Worm (Caenorhabditis elegans): ENCODE measurements around the gene kmo-2.

kmo-2 gene

DNA sequence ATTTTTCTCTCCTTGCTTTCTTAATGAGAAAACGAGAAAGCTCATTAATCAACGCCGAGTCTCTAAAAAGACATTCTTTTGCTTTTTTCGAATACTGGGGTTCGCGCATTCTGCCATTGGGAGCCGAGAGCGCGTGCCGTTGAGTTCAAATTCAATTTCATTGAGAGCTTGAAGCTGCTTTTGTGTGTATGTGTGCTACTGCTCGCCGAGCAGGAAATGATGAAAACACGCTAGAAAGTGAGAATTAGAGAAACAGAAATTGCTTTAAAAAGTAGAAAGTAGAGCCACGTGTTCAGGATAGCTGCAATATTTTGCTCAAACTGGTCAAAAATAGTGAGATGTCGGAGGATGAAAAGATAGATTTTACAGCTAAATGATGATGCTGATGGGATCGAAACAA, 42.7 kb downstream of the kmo-2 start (continued):
- TF ChIP-seq ctbp-1 (GFP tag; IDR thresholded peaks at IDR 0.05) (peak; percentile 66; the same call in 1 of the 2 replicates), lin-38 (GFP tag; IDR thresholded peaks at IDR 0.05) (no peak), egl-43 (GFP tag; IDR thresholded peaks at IDR 0.05) (no peak), pqm-1 (tag; optimal IDR thresholded peaks at IDR 0.05) (no peak), mes-2 (tag; optimal IDR thresholded peaks at IDR 0.05; ENCODE audit: poor library complexity, severe bottlenecking) (no peak), zfp-3 (GFP tag; conservative IDR thresholded peaks at IDR 0.05) (no peak), skn-1 (tag; optimal IDR thresholded peaks at IDR 0.05) (no peak), F37D6.2 (tag; optimal IDR thresholded peaks at IDR 0.05) (peak; percentile 3), fos-1 (tag; optimal IDR thresholded peaks at IDR 0.05) (no peak), F10B5.3 (tag; optimal IDR thresholded peaks at IDR 0.05) (no peak), snpc-1.2 (GFP tag; IDR thresholded peaks at IDR 0.05) (no peak), spr-3 (GFP tag; optimal IDR thresholded peaks at IDR 0.05) (no peak), nhr-111 (GFP tag; optimal IDR thresholded peaks at IDR 0.05) (no peak), nhr-42 (GFP tag; IDR thresholded peaks at IDR 0.05) (no peak), rbr-2 (tag; optimal IDR thresholded peaks at IDR 0.05) (no peak), ces-1 (GFP tag; optimal IDR thresholded peaks at IDR 0.05) (peak; percentile 88), D1046.2 (GFP tag; IDR thresholded peaks at IDR 0.05) (no peak), cey-2 (tag; optimal IDR thresholded peaks at IDR 0.05; ENCODE audit: borderline replicate concordance, insufficient read depth) (no peak), daf-12 (tag; optimal IDR thresholded peaks at IDR 0.05) (no peak), ZK337.2 (GFP tag; IDR thresholded peaks at IDR 0.05) (no peak), ceh-28 (tag; optimal IDR thresholded peaks at IDR 0.05) (no peak), F44E2.7 (GFP tag; IDR thresholded peaks at IDR 0.05) (no peak), unc-39 (tag; optimal IDR thresholded peaks at IDR 0.05) (no peak), hif-1 (tag; optimal IDR thresholded peaks at IDR 0.05) (peak in 1 of 2 experiments; percentile 2), nhr-25 (tag; optimal IDR thresholded peaks at IDR 0.05; ENCODE audit: borderline replicate concordance, insufficient read depth) (no peak), egl-27 (tag; optimal IDR thresholded peaks at IDR 0.05) (no peak), lin-15B (tag; optimal IDR thresholded peaks at IDR 0.05) (no peak), fkh-10 (GFP tag; optimal IDR thresholded peaks at IDR 0.05) (peak; percentile 94), mep-1 (tag; optimal IDR thresholded peaks at IDR 0.05) (peak; percentile 18), ztf-7 (tag; optimal IDR thresholded peaks at IDR 0.05) (no peak), ceh-44 (GFP tag; IDR thresholded peaks at IDR 0.05) (no peak), mxl-2 (GFP tag; conservative IDR thresholded peaks at IDR 0.05) (no peak), jun-1 (tag; optimal IDR thresholded peaks at IDR 0.05) (no peak), nhr-41 (GFP tag; IDR thresholded peaks at IDR 0.05) (no peak), lin-1 (GFP tag; IDR thresholded peaks at IDR 0.05) (no peak), set-16 (GFP tag; IDR thresholded peaks at IDR 0.05) (no peak), hlh-30 (tag; optimal IDR thresholded peaks at IDR 0.05; ENCODE audit: insufficient read depth) (peak; percentile 64), arid-1 (GFP tag; conservative IDR thresholded peaks at IDR 0.05) (no peak), ama-1 (optimal IDR thresholded peaks at IDR 0.05) (no peak), snpc-4 (tag; optimal IDR thresholded peaks at IDR 0.05) (no peak), tag-97 (GFP tag; IDR thresholded peaks at IDR 0.05) (no peak), lir-3 (tag; optimal IDR thresholded peaks at IDR 0.05) (no peak), hmg-1.1 (GFP tag; IDR thresholded peaks at IDR 0.05) (no peak), nhr-77 (tag; optimal IDR thresholded peaks at IDR 0.05) (no peak), dmd-6 (GFP tag; IDR thresholded peaks at IDR 0.05) (no peak), aha-1 (tag) (peak; percentile 82), mdt-29 (GFP tag; IDR thresholded peaks at IDR 0.05) (no peak), aly-2 (tag; optimal IDR thresholded peaks at IDR 0.05) (no peak), pha-4 (GFP tag; IDR thresholded peaks at IDR 0.05) (no peak), pha-4 (tag; optimal IDR thresholded peaks at IDR 0.05) (no peak), saeg-2 (GFP tag; IDR thresholded peaks at IDR 0.05) (no peak), daf-16 (GFP tag; optimal IDR thresholded peaks at IDR 0.05) (peak in 1 of 2 experiments; percentile 3), daf-16 (tag; optimal IDR thresholded peaks at IDR 0.05) (no peak)
